Worm (Caenorhabditis elegans) whole organism, L4 larva: Measurements from ENCODE around the gene acdh-6.

Source experiments
- ZK337.2 ChIP-seq: fragments of 200-800 bp; sonication (Bioruptor generic); IDR thresholded peaks from 2 replicates; pipeline ENCODE4 v1.3.6; 2022; ENCODE audit warnings: missing genetic modification reagents, missing genetic modification characterization, missing compliant biosample characterization
- ces-1 ChIP-seq: fragments of 150-350 bp; sonication (generic microtip); optimal IDR thresholded peaks from 4 replicates; lab custom pipeline; 2014; ENCODE audit warnings: missing biosample characterization, missing genetic modification reagents, missing genetic modification characterization
- daf-19 ChIP-seq: fragments of 200-800 bp; sonication (Bioruptor generic); conservative IDR thresholded peaks from 2 replicates; pipeline ENCODE4 v1.3.6; 2022; ENCODE audit warnings: missing genetic modification characterization, missing compliant biosample characterization
- egl-27 ChIP-seq: sonication (generic microtip); optimal IDR thresholded peaks from 3 replicates; lab custom pipeline; 2017; ENCODE audit warnings: missing biosample characterization, missing genetic modification reagents, missing genetic modification characterization
- lin-15B ChIP-seq: fragments of 150-350 bp; sonication (generic microtip); optimal IDR thresholded peaks from 3 replicates; lab custom pipeline; 2014; ENCODE audit warnings: missing biosample characterization, missing genetic modification characterization
- lir-3 ChIP-seq: sonication (generic microtip); optimal IDR thresholded peaks from 2 replicates; lab custom pipeline; 2016; ENCODE audit warnings: mild to moderate bottlenecking, missing genetic modification characterization, missing compliant biosample characterization
- mdl-1 ChIP-seq, 2 experiments: fragments of 150-350 bp in 1 of 2; sonication (generic microtip) in 1 of 2; optimal IDR thresholded peaks; 2 replicates each; lab custom pipeline; 2014 to 2017; ENCODE audit warnings: missing biosample characterization in 2 of 2, missing genetic modification characterization in 2 of 2
- nhr-11 ChIP-seq: fragments of 150-350 bp; optimal IDR thresholded peaks from 2 replicates; lab custom pipeline; 2014; ENCODE audit warnings: missing biosample characterization, missing genetic modification characterization
- nhr-28 ChIP-seq: fragments of 150-350 bp; optimal IDR thresholded peaks from 2 replicates; lab custom pipeline; 2014; ENCODE audit warnings: missing biosample characterization, missing genetic modification characterization
- pqm-1 ChIP-seq: sonication (generic microtip); optimal IDR thresholded peaks from 2 replicates; lab custom pipeline; 2017; ENCODE audit warnings: missing biosample characterization, missing genetic modification characterization
- unc-130 ChIP-seq: sonication (generic microtip); optimal IDR thresholded peaks from 2 replicates; lab custom pipeline; 2016; ENCODE audit warnings: missing genetic modification reagents, missing genetic modification characterization, missing compliant biosample characterization
- unc-62 ChIP-seq, 3 experiments: fragments of 150-350 bp in 1 of 3; sonication (generic microtip); optimal IDR thresholded peaks in 2 of 3; peaks in 1 of 3; 1 replicate in 1 of 3; 2 replicates in 2 of 3; lab custom pipeline; 2014 to 2017; ENCODE audit warnings: missing biosample characterization in 3 of 3, missing genetic modification characterization in 3 of 3, missing genetic modification reagents in 3 of 3, missing genotype in 1 of 3

DNA sequence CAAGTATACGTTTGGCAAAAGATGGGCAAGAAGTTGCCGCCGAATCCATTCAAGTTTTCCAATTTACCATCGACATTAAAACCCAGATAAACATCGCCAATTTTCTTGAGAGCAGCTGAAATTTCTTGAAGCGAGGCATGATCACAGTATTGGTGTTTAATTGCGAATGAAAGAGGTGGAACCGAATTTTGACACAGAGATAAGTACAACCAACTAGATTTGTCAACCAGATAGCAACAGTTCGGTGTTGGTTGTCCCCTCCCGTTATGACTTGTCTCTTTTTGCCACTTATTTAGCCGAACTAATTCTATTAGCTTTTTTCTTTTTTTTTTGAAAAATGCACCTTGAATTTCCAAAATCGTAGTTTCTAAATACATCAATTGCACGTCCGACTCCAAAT is 17.4 kb downstream of the acdh-6 start:
- TF ChIP-seq ces-1 = no peak
- TF ChIP-seq lin-15B (tag; lab: Kevin White, UChicago) = no peak
- no peak for TF ChIP-seq daf-19
- no peak for TF ChIP-seq egl-27 (tag; lab: Kevin White, UChicago)
- no peak for TF ChIP-seq nhr-11 (tag; lab: Kevin White, UChicago)
- TF ChIP-seq lir-3 (tag; lab: Kevin White, UChicago) = no peak
- TF ChIP-seq pqm-1 (tag; lab: Kevin White, UChicago) = no peak
- TF ChIP-seq nhr-28 (tag; lab: Kevin White, UChicago) = no peak
- TF ChIP-seq ZK337.2 (GFP tag; lab: Robert Waterston, UW) = no peak
- no peak for TF ChIP-seq unc-130
- TF ChIP-seq unc-62 (GFP tag; optimal IDR thresholded peaks at IDR 0.05 in 1 of 2; lab: Kevin White, UChicago) = peak in 1 of 2 experiments; percentile 83
- no peak for TF ChIP-seq unc-62 (tag; optimal IDR thresholded peaks at IDR 0.05; lab: Kevin White, UChicago)
- no peak for TF ChIP-seq mdl-1 (tag; optimal IDR thresholded peaks at IDR 0.05; lab: Kevin White, UChicago)
